Fruit fly (Drosophila melanogaster) whole organism, embryonic: ENCODE results near the gene CG15717.

Source experiments
- Atf3 ChIP-seq: fragments of 200-800 bp; sonication (Bioruptor generic); optimal IDR thresholded peaks from 3 replicates; lab custom pipeline; 2016; ENCODE audit warnings: missing biosample characterization, missing genetic modification characterization
- Bdp1 ChIP-seq: fragments of 200-800 bp; sonication (Bioruptor generic); optimal IDR thresholded peaks from 3 replicates; lab custom pipeline; 2016; ENCODE audit warnings: missing biosample characterization, missing genetic modification characterization
- CG10654 ChIP-seq: fragments of 200-800 bp; sonication (Bioruptor generic); optimal IDR thresholded peaks from 2 replicates; lab custom pipeline; 2016; ENCODE audit warnings: missing biosample characterization, missing genetic modification characterization
- CG11085 ChIP-seq: fragments of 200-800 bp; sonication (Bioruptor generic); IDR thresholded peaks from 2 replicates; pipeline ENCODE4 v1.3.6; 2022; ENCODE audit warnings: missing biosample characterization, missing genetic modification characterization
- CG12391 ChIP-seq: fragments of 200-800 bp; sonication (Bioruptor generic); optimal IDR thresholded peaks from 3 replicates; lab custom pipeline; 2018; ENCODE audit warnings: missing biosample characterization, mild to moderate bottlenecking, missing genetic modification characterization, moderate library complexity
- CG12659 ChIP-seq: fragments of 200-800 bp; sonication (Bioruptor generic); optimal IDR thresholded peaks from 3 replicates; lab custom pipeline; 2017; ENCODE audit warnings: mild to moderate bottlenecking, missing biosample characterization, missing genetic modification reagents, missing genetic modification characterization
- CG12744 ChIP-seq: fragments of 200-800 bp; sonication (Bioruptor generic); optimal IDR thresholded peaks from 2 replicates; lab custom pipeline; 2016; ENCODE audit warnings: missing biosample characterization, missing genetic modification characterization
- CG13296 ChIP-seq: fragments of 200-800 bp; sonication (Bioruptor generic); optimal IDR thresholded peaks from 3 replicates; lab custom pipeline; 2018; ENCODE audit warnings: missing biosample characterization, mild to moderate bottlenecking, missing genetic modification characterization
- CG13424 ChIP-seq: fragments of 200-800 bp; sonication (Bioruptor generic); optimal IDR thresholded peaks from 2 replicates; lab custom pipeline; 2019; ENCODE audit warnings: missing biosample characterization, mild to moderate bottlenecking, missing genetic modification characterization, moderate library complexity
- CG15696 ChIP-seq: fragments of 200-800 bp; sonication (Bioruptor generic); optimal IDR thresholded peaks from 2 replicates; lab custom pipeline; 2019; ENCODE audit warnings: missing biosample characterization, mild to moderate bottlenecking, missing genetic modification characterization, moderate library complexity
- CG1647 ChIP-seq: fragments of 200-800 bp; sonication (Bioruptor generic); optimal IDR thresholded peaks from 3 replicates; lab custom pipeline; 2016; ENCODE audit warnings: missing biosample characterization, missing genetic modification characterization
- CG17912 ChIP-seq: fragments of 200-800 bp; sonication (Bioruptor generic); optimal IDR thresholded peaks from 2 replicates; lab custom pipeline; 2018; ENCODE audit warnings: missing biosample characterization, mild to moderate bottlenecking, missing genetic modification characterization
- CG2875 ChIP-seq: fragments of 200-800 bp; sonication (Bioruptor generic); optimal IDR thresholded peaks from 2 replicates; lab custom pipeline; 2017; ENCODE audit warnings: missing biosample characterization, mild to moderate bottlenecking, missing genetic modification characterization, missing genetic modification reagents
- CG30431 ChIP-seq: fragments of 200-800 bp; sonication (Bioruptor generic); optimal IDR thresholded peaks from 2 replicates; lab custom pipeline; 2017; ENCODE audit warnings: missing biosample characterization, missing genetic modification characterization
- CG31365 ChIP-seq: fragments of 200-800 bp; sonication (Bioruptor generic); optimal IDR thresholded peaks from 2 replicates; lab custom pipeline; 2018; ENCODE audit warnings: missing biosample characterization, mild to moderate bottlenecking, missing genetic modification characterization
- CG3163 ChIP-seq: fragments of 200-800 bp; sonication (Bioruptor generic); optimal IDR thresholded peaks from 3 replicates; lab custom pipeline; 2016; ENCODE audit warnings: missing biosample characterization, missing genetic modification characterization
- CG3847 ChIP-seq: fragments of 200-800 bp; sonication (Bioruptor generic); IDR thresholded peaks from 2 replicates; pipeline ENCODE4 v1.3.6; 2022; ENCODE audit warnings: missing biosample characterization, missing genetic modification characterization
- CG6654 ChIP-seq: fragments of 200-800 bp; sonication (Bioruptor generic); optimal IDR thresholded peaks from 2 replicates; lab custom pipeline; 2017; ENCODE audit warnings: missing biosample characterization, mild to moderate bottlenecking, missing genetic modification characterization
- CG6854 ChIP-seq: fragments of 200-800 bp; sonication (Bioruptor generic); optimal IDR thresholded peaks from 3 replicates; lab custom pipeline; 2017; ENCODE audit warnings: missing biosample characterization, mild to moderate bottlenecking, missing genetic modification characterization
- CG7556 ChIP-seq: fragments of 200-800 bp; sonication (Bioruptor generic); optimal IDR thresholded peaks from 2 replicates; lab custom pipeline; 2017; ENCODE audit warnings: missing biosample characterization, mild to moderate bottlenecking, missing genetic modification characterization
- CG8089 ChIP-seq: fragments of 200-800 bp; sonication (Bioruptor generic); optimal IDR thresholded peaks from 3 replicates; lab custom pipeline; 2016; ENCODE audit warnings: missing biosample characterization, missing genetic modification characterization
- CG8290 ChIP-seq, 3 experiments: fragments of 200-800 bp; sonication (Bioruptor generic); optimal IDR thresholded peaks; 2 replicates each; lab custom pipeline; 2016 to 2019; ENCODE audit warnings: missing biosample characterization in 3 of 3, missing genetic modification characterization in 3 of 3, mild to moderate bottlenecking in 2 of 3, moderate library complexity in 1 of 3
- Dref ChIP-seq: fragments of 200-800 bp; sonication (Bioruptor generic); IDR thresholded peaks from 2 replicates; pipeline ENCODE4 v1.3.6; 2022; ENCODE audit warnings: missing biosample characterization, missing genetic modification characterization
- GATAe ChIP-seq: fragments of 200-800 bp; sonication (Bioruptor generic); conservative IDR thresholded peaks from 2 replicates; pipeline ENCODE4 v1.3.6; 2022; ENCODE audit warnings: missing biosample characterization, missing genetic modification characterization
- Gsc ChIP-seq: fragments of 200-800 bp; sonication (Bioruptor generic); IDR thresholded peaks from 2 replicates; pipeline ENCODE4 v1.3.6; 2022; ENCODE audit warnings: missing biosample characterization, missing genetic modification characterization
- Hsf ChIP-seq: fragments of 200-800 bp; sonication (Bioruptor generic); optimal IDR thresholded peaks from 3 replicates; lab custom pipeline; 2016; ENCODE audit warnings: missing biosample characterization, missing genetic modification characterization
- Mad ChIP-seq: fragments of 200-800 bp; sonication (Bioruptor generic); optimal IDR thresholded peaks from 2 replicates; lab custom pipeline; 2016; ENCODE audit warnings: missing biosample characterization, missing genetic modification characterization
- NK7.1 ChIP-seq: fragments of 200-800 bp; sonication (Bioruptor generic); optimal IDR thresholded peaks from 3 replicates; lab custom pipeline; 2016; ENCODE audit warnings: missing biosample characterization, missing genetic modification characterization
- Oaz ChIP-seq: fragments of 200-800 bp; sonication (Bioruptor generic); IDR thresholded peaks from 2 replicates; pipeline ENCODE4 v1.3.6; 2022; ENCODE audit warnings: missing biosample characterization, missing genetic modification characterization
- Opbp ChIP-seq: fragments of 200-800 bp; sonication (Bioruptor generic); IDR thresholded peaks from 3 replicates; pipeline ENCODE4 v1.3.6; 2022; ENCODE audit warnings: missing biosample characterization, missing genetic modification characterization; ENCODE audit not compliant: partially characterized antibody
- Ravus ChIP-seq: fragments of 200-800 bp; sonication (Bioruptor generic); IDR thresholded peaks from 2 replicates; pipeline ENCODE4 v1.3.6; 2022; ENCODE audit warnings: missing biosample characterization, missing genetic modification characterization
- Side ChIP-seq: fragments of 200-800 bp; sonication (Bioruptor generic); optimal IDR thresholded peaks from 2 replicates; lab custom pipeline; 2016; ENCODE audit warnings: missing biosample characterization, missing genetic modification characterization
- Sox100B ChIP-seq: fragments of 200-800 bp; sonication (Bioruptor generic); optimal IDR thresholded peaks from 3 replicates; lab custom pipeline; 2018; ENCODE audit warnings: missing biosample characterization, mild to moderate bottlenecking, missing genetic modification characterization
- Sox102F ChIP-seq: fragments of 200-800 bp; sonication (Bioruptor generic); optimal IDR thresholded peaks from 2 replicates; lab custom pipeline; 2018; ENCODE audit warnings: missing biosample characterization, mild to moderate bottlenecking, missing genetic modification characterization, moderate library complexity
- ac ChIP-seq: fragments of 200-800 bp; sonication (Bioruptor generic); optimal IDR thresholded peaks from 3 replicates; lab custom pipeline; 2017; ENCODE audit warnings: missing biosample characterization, mild to moderate bottlenecking, missing genetic modification characterization
- bab2 ChIP-seq: fragments of 200-800 bp; sonication (Bioruptor generic); optimal IDR thresholded peaks from 2 replicates; lab custom pipeline; 2016; ENCODE audit warnings: missing biosample characterization, missing genetic modification characterization
- bigmax ChIP-seq: fragments of 200-800 bp; sonication (Bioruptor generic); optimal IDR thresholded peaks from 2 replicates; lab custom pipeline; 2018; ENCODE audit warnings: missing biosample characterization, mild to moderate bottlenecking, missing genetic modification characterization
- cato ChIP-seq: fragments of 200-800 bp; sonication (Bioruptor generic); optimal IDR thresholded peaks from 2 replicates; lab custom pipeline; 2016; ENCODE audit warnings: missing biosample characterization, missing genetic modification characterization, borderline replicate concordance
- chinmo ChIP-seq: fragments of 200-800 bp; sonication (Bioruptor generic); IDR thresholded peaks from 4 replicates; pipeline ENCODE4 v1.3.6; 2022; ENCODE audit warnings: missing biosample characterization, missing genetic modification characterization; ENCODE audit not compliant: partially characterized antibody
- crol ChIP-seq: fragments of 200-800 bp; sonication (Bioruptor generic); IDR thresholded peaks from 2 replicates; pipeline ENCODE4 v1.3.6; 2022; ENCODE audit warnings: missing biosample characterization, missing genetic modification characterization
- da ChIP-seq: fragments of 200-800 bp; sonication (Bioruptor generic); optimal IDR thresholded peaks from 2 replicates; lab custom pipeline; 2016; ENCODE audit warnings: missing biosample characterization, missing genetic modification characterization
- hth ChIP-seq: fragments of >200 bp; optimal IDR thresholded peaks from 2 replicates; lab custom pipeline; 2017; ENCODE audit warnings: inconsistent platforms
- klu ChIP-seq: fragments of 200-800 bp; sonication (Bioruptor generic); IDR thresholded peaks from 2 replicates; pipeline ENCODE4 v1.3.6; 2022; ENCODE audit warnings: missing biosample characterization, missing genetic modification characterization
- nmo ChIP-seq: fragments of 200-800 bp; sonication (Bioruptor generic); optimal IDR thresholded peaks from 2 replicates; lab custom pipeline; 2018; ENCODE audit warnings: missing biosample characterization, mild to moderate bottlenecking, missing genetic modification characterization, moderate library complexity
- pita ChIP-seq: fragments of 200-800 bp; sonication (Bioruptor generic); optimal IDR thresholded peaks from 2 replicates; lab custom pipeline; 2017; ENCODE audit warnings: missing biosample characterization, mild to moderate bottlenecking, missing genetic modification characterization
- sens-2 ChIP-seq: fragments of 200-800 bp; sonication (Bioruptor generic); IDR thresholded peaks from 2 replicates; pipeline ENCODE4 v1.3.6; 2022; ENCODE audit warnings: missing biosample characterization, missing genetic modification characterization
- sisA ChIP-seq: fragments of 200-800 bp; sonication (Bioruptor generic); IDR thresholded peaks from 2 replicates; pipeline ENCODE4 v1.3.6; 2022; ENCODE audit warnings: missing biosample characterization, missing genetic modification characterization
- sob ChIP-seq: fragments of 200-800 bp; sonication (Bioruptor generic); IDR thresholded peaks from 2 replicates; pipeline ENCODE4 v1.3.6; 2022; ENCODE audit warnings: missing biosample characterization, missing genetic modification characterization
- trh ChIP-seq: fragments of 200-800 bp; sonication (Bioruptor generic); optimal IDR thresholded peaks from 2 replicates; lab custom pipeline; 2016; ENCODE audit warnings: missing biosample characterization, missing genetic modification characterization
- usp ChIP-seq: fragments of >200 bp; optimal IDR thresholded peaks from 2 replicates; lab custom pipeline; 2017; ENCODE audit warnings: missing biosample characterization, missing genetic modification characterization
- vvl ChIP-seq: fragments of 200-800 bp; sonication (Bioruptor generic); IDR thresholded peaks from 2 replicates; pipeline ENCODE4 v1.3.6; 2022; ENCODE audit warnings: missing biosample characterization, missing genetic modification characterization

Gene CG15717

dm6 chrX:13112238-13112829, 16.4 kb upstream of the CG15717 start, which contains the start of gene Chpf (continued):
- TF ChIP-seq Dref (GFP tag; lab: Robert Waterston, UW) (peak; percentile 95), CG3163 (GFP tag; lab: Kevin White, UChicago) (no peak), CG31365 (no peak), usp (GFP tag; lab: Kevin White, UChicago) (no peak), Sox102F (GFP tag; lab: Kevin White, UChicago) (no peak), NK7.1 (GFP tag; lab: Kevin White, UChicago) (peak; percentile 9), Sox100B (GFP tag; lab: Kevin White, UChicago) (no peak), chinmo (GFP tag; lab: Robert Waterston, UW) (peak; percentile 88; the same call in 3 of the 4 replicates), CG17912 (GFP tag; lab: Kevin White, UChicago) (no peak), Opbp (peak; percentile 84), klu (GFP tag; lab: Robert Waterston, UW) (no peak), CG30431 (GFP tag; lab: Kevin White, UChicago) (no peak), CG8089 (GFP tag; lab: Kevin White, UChicago) (no peak), Mad (GFP tag; lab: Kevin White, UChicago) (no peak), sens-2 (GFP tag; lab: Robert Waterston, UW) (no peak), CG1647 (GFP tag; lab: Kevin White, UChicago) (no peak), trh (GFP tag; lab: Kevin White, UChicago) (no peak), Side (GFP tag; lab: Kevin White, UChicago) (no peak), CG7556 (no peak), CG8290 (GFP tag; optimal IDR thresholded peaks at IDR 0.05; lab: Kevin White, UChicago) (no peak), CG8290 (tag; optimal IDR thresholded peaks at IDR 0.05; lab: Kevin White, UChicago) (peak in 1 of 2 experiments; percentile 33), Ravus (no peak), nmo (no peak), CG13424 (tag; lab: Kevin White, UChicago) (no peak), CG3847 (GFP tag; lab: Robert Waterston, UW) (no peak), Oaz (GFP tag; lab: Robert Waterston, UW) (no peak), CG11085 (no peak), Hsf (no peak), ac (no peak), CG6654 (GFP tag; lab: Kevin White, UChicago) (no peak), cato (GFP tag; lab: Kevin White, UChicago) (no peak), CG12744 (GFP tag; lab: Kevin White, UChicago) (no peak), vvl (GFP tag; lab: Robert Waterston, UW) (0 out of 2 replicates have a peak, but pooled peaks have one; percentile 14), GATAe (GFP tag; lab: Robert Waterston, UW) (no peak), CG15696 (tag; lab: Kevin White, UChicago) (no peak), CG12659 (GFP tag; lab: Kevin White, UChicago) (peak; percentile 22), sisA (GFP tag; lab: Robert Waterston, UW) (no peak), da (no peak), CG2875 (GFP tag; lab: Kevin White, UChicago) (no peak), Bdp1 (GFP tag; lab: Kevin White, UChicago) (no peak), bab2 (peak; percentile 5), CG12391 (tag; lab: Kevin White, UChicago) (no peak), crol (GFP tag; lab: Robert Waterston, UW) (no peak), Atf3 (no peak), pita (GFP tag; lab: Kevin White, UChicago) (no peak), CG10654 (GFP tag; lab: Kevin White, UChicago) (no peak), hth (lab: Kevin White, UChicago) (no peak), bigmax (GFP tag; lab: Kevin White, UChicago) (no peak), sob (GFP tag; lab: Robert Waterston, UW) (no peak), Gsc (GFP tag; lab: Robert Waterston, UW) (no peak), CG13296 (no peak), CG6854 (no peak)
